Fruit fly (Drosophila melanogaster) whole organism, prepupa: ENCODE measurements around the gene Use1.

Experiments
- CG1621 ChIP-seq: fragments of 200-800 bp; sonication (Bioruptor generic); optimal IDR thresholded peaks from 3 replicates; lab custom pipeline; 2018; ENCODE audit warnings: missing biosample characterization, mild to moderate bottlenecking, missing genetic modification characterization
- CG32006 ChIP-seq: fragments of 200-800 bp; sonication (Bioruptor generic); optimal IDR thresholded peaks from 3 replicates; lab custom pipeline; 2017; ENCODE audit warnings: missing biosample characterization, mild to moderate bottlenecking, missing genetic modification characterization
- CG6854 ChIP-seq: fragments of 200-800 bp; sonication (Bioruptor generic); optimal IDR thresholded peaks from 2 replicates; lab custom pipeline; 2017; ENCODE audit warnings: missing biosample characterization, mild to moderate bottlenecking, missing genetic modification characterization
- CG8319 ChIP-seq: fragments of 200-800 bp; sonication (Bioruptor generic); optimal IDR thresholded peaks from 3 replicates; lab custom pipeline; 2016; ENCODE audit warnings: missing biosample characterization, missing genetic modification characterization
- Gug ChIP-seq: fragments of 200-800 bp; sonication (Bioruptor generic); IDR thresholded peaks from 2 replicates; pipeline ENCODE4 v1.3.6; 2022; ENCODE audit warnings: missing biosample characterization, missing genetic modification characterization
- Lpt ChIP-seq: fragments of 200-800 bp; sonication (Bioruptor generic); optimal IDR thresholded peaks from 3 replicates; lab custom pipeline; 2016; ENCODE audit warnings: missing biosample characterization, missing genetic modification characterization
- OdsH ChIP-seq: fragments of 200-800 bp; sonication (Bioruptor generic); optimal IDR thresholded peaks from 3 replicates; lab custom pipeline; 2016; ENCODE audit warnings: missing biosample characterization, missing genetic modification characterization
- Sox15 ChIP-seq: fragments of 200-800 bp; sonication (Bioruptor generic); optimal IDR thresholded peaks from 3 replicates; lab custom pipeline; 2016; ENCODE audit warnings: missing biosample characterization, missing genetic modification characterization
- cyc ChIP-seq: fragments of 200-800 bp; sonication (Bioruptor generic); optimal IDR thresholded peaks from 3 replicates; lab custom pipeline; 2016; ENCODE audit warnings: missing biosample characterization, missing genetic modification characterization
- esn ChIP-seq: fragments of 200-800 bp; sonication (Bioruptor generic); optimal IDR thresholded peaks from 2 replicates; lab custom pipeline; 2016; ENCODE audit warnings: missing biosample characterization, mild to moderate bottlenecking, missing genetic modification characterization, moderate library complexity

DNA sequence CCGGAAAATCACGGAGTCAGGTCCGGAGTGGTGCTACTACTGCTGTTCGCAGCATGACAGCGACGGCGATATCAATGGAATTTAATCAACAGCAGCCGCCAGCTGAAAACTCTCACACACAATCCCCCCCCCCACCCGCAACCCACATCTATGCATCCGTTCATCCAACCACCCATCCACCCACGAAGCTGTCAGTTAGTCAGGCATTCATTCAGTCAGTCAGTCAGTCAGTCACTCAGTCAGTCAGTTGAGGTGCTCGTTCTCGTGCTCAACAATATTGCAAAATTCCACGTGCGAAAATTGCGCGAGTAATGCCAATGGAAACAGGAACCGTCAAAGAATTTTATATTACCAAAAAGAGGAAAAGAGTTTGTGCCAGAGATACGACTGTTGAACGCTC is 21.3 kb downstream of the Use1 start:
- no peak for TF ChIP-seq cyc (GFP tag; lab: Kevin White, UChicago)
- no peak for TF ChIP-seq Sox15 (GFP tag; lab: Kevin White, UChicago)
- no peak for TF ChIP-seq esn (GFP tag; lab: Kevin White, UChicago)
- no peak for TF ChIP-seq Lpt
- TF ChIP-seq CG32006 (GFP tag; lab: Kevin White, UChicago): no peak
- no peak for TF ChIP-seq CG6854 (GFP tag; lab: Kevin White, UChicago)
- TF ChIP-seq CG1621: no peak
- TF ChIP-seq Gug: no peak
- TF ChIP-seq CG8319: no peak
- TF ChIP-seq OdsH (GFP tag; lab: Kevin White, UChicago): no peak
